Fruit fly (Drosophila melanogaster): Measurements from ENCODE around the gene CG34461.

CG34461 gene

DNA sequence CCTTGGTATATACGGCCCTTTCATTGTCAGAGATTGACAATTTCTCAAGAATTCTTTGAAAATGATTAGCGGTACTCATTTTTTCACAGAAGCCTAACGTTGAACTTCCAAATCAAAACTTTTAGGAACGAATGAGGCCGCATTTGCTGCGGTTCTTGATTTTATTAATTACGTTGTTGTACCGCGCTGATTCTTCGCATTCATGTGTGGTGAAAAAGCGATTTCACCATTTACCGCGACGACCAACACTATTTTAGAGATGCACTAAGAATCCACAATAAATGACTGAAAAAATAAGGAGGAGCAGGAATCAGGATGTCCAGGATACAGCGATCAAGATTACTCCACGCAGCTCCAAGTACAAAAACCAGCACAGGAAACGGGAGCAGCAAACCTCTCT is 21.7 kb upstream of the CG34461 start, which contains the start of the genes CG7194 and Sbp2:
Gene CG7194, minus strand, starts transcription at position 148 of the 400 bp plus-strand sequence.
Gene Sbp2, plus strand, starts transcription at position 246 of the 400 bp plus-strand sequence.
- TF ChIP-seq ttk (optimal IDR thresholded peaks at IDR 0.05) (no peak), h (optimal IDR thresholded peaks at IDR 0.05) (no peak), insv (optimal IDR thresholded peaks at IDR 0.05) (no peak), Sin3A (optimal IDR thresholded peaks at IDR 0.05) (no peak), Myc (optimal IDR thresholded peaks at IDR 0.05) (no peak), psq (optimal IDR thresholded peaks at IDR 0.05) (no peak)

DNA sequence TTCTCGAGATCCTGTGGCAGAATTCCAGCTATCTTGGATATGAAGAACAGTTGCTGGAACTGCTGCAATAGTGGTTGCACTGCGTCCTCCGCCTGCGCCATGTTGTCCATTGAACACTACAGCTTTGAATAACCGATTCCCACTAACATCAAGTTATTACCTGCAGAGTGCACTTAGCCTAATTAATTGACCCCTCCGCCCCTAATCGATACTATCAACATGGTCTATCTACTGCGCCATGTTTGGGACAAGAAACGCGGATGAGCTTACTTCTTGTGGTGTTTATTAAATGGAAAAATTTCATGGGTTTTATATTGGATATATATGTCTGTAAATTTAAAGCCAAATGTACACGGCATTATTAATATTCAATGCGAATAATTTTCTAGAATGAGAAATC is 18.8 kb upstream of the CG34461 start, which contains the start of gene Gr66a:
Gene Gr66a, minus strand, starts transcription at position 101 of the 400 bp plus-strand sequence.
- TF ChIP-seq h (optimal IDR thresholded peaks at IDR 0.05) (no peak), psq (optimal IDR thresholded peaks at IDR 0.05) (no peak), Sin3A (optimal IDR thresholded peaks at IDR 0.05) (no peak), Myc (optimal IDR thresholded peaks at IDR 0.05) (no peak), ttk (optimal IDR thresholded peaks at IDR 0.05) (no peak), insv (optimal IDR thresholded peaks at IDR 0.05) (no peak)

DNA sequence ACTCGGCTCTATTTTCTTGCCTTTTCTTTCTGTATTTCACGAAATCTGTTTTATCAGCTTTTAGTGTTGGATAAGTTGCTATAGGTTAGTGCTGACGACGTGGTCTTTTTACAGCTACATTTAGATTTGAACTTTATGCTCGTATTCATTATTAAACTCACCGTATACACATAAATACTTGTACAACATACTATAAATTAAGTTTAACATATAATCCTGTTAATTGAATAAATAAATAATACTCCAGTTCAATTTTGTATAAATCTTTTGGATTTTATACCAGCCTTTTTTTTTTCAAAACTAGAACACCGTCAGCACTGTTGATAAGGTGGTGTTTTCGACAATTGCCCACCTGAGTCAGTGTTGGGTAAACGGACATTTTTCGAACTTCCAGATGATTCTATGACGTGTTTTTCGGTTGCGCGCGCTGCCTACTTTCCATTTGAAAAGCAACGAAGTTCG is 16.7 kb upstream of the CG34461 start, which contains the start of gene BI-1:
Gene BI-1, minus strand, starts transcription at position 51 of the 462 bp plus-strand sequence.
- no peak for TF ChIP-seq ttk (optimal IDR thresholded peaks at IDR 0.05)
- no peak for TF ChIP-seq Sin3A (optimal IDR thresholded peaks at IDR 0.05)
- TF ChIP-seq psq (optimal IDR thresholded peaks at IDR 0.05): no peak
- TF ChIP-seq Myc (optimal IDR thresholded peaks at IDR 0.05): no peak

DNA sequence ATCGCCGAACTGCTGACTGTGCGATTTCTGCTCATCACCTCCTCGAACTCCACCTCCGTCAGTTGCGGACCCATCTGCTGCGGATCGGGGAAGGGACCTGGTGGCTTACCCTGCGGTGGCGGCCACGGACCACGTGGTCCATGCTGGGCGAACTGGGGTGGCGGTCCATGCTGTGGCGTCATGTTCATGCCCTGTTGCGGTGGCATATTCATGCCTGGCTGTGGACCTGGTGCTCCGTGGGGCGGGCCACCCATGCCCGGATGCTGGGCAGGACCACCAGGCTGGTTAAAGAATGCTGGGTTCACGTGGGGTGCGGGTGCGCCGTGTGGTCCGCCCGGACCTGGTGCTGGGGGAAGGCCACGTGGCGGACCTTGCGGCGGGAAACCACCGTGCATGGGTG is 13.4 kb upstream of the CG34461 start:
- TF ChIP-seq Sin3A (optimal IDR thresholded peaks at IDR 0.05): no peak
- TF ChIP-seq ttk (optimal IDR thresholded peaks at IDR 0.05): no peak
- no peak for TF ChIP-seq Myc (optimal IDR thresholded peaks at IDR 0.05)

DNA sequence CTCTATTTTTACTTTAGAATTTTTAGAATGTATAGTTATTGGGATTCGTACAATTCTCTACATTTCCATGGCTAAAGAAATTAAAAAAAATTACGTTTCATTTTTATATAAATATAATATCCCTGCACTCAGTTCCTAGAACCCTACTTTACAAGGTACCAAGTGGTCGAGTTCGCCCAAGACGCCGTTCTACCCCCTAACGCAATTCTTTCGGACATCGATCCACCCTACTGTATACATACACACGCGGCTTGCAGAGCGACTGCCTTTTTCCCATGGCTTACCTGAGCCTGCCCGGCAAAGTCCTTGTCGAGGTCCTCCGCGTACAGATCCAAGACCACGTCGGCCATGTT is 10.9 kb upstream of the CG34461 start:
- TF ChIP-seq insv (optimal IDR thresholded peaks at IDR 0.05) (no peak), psq (optimal IDR thresholded peaks at IDR 0.05) (no peak), h (optimal IDR thresholded peaks at IDR 0.05) (no peak), ttk (optimal IDR thresholded peaks at IDR 0.05) (no peak), Sin3A (optimal IDR thresholded peaks at IDR 0.05) (no peak), Myc (optimal IDR thresholded peaks at IDR 0.05) (no peak)

DNA sequence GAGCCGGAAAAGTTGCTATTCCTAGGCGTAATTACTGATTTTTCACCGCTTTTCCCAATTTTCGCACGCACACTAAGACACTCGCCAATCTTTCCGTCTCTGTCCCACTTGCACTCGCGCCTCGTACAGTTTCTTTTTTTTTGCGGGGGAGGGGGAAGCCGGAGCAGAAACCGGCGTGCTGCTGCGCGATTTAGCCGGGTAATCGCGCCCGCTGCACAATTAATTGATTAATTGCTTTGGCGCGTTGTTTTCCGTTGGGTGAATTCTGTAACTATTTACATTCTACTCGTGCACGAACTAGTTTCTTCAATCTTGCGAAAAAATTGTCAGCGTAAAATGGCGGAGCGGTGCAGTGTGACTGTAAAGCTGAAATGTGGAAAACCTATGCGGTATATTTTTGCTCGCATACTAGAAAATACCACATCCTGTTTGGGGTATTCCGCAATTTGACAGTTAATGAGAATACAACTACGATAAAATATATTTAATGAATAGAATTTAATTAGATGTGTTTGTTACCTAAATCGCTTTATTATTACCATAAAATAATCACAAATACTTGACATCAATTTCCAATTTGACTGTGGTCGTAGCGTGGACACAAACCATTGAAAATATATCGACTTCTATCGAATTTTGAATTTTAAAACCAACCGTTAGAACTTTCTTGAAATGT is 10.4 kb upstream of the CG34461 start, which contains the start of gene Cpsf6:
Gene Cpsf6, minus strand, starts transcription at position 362 of the 676 bp plus-strand sequence.
- TF ChIP-seq insv (optimal IDR thresholded peaks at IDR 0.05) (no peak), psq (optimal IDR thresholded peaks at IDR 0.05) (no peak)

DNA sequence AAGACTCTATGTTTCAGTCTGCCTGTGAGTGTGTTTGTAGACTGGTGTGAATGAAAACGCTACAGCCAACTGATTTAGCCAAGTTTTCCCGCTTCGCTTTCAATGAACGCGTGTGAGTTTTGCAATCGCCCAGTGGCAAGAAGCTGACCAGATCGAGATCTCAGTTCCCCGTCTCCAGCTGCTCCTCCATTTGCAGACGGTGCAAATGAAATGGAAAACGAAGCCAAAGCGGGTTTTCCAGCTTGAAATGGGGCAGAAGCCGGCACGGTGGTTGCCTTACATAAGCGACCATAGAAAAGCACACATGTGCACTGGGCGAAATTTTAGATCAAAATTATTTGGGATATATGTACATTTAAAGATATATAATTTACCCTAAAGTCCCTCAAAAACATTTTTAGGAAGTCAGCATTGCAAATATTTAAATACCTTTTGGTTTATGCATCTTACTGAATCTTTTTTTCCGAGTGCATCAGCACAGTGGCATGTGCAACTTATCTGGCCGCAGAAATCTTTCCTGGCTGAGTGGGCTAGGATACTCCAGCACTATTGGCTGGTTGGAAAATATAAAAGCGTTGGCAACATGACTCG is 6.6 kb upstream of the CG34461 start, which contains the start of gene CG43059:
Gene CG43059, minus strand, starts transcription at position 51 of the 591 bp plus-strand sequence.
- no peak for TF ChIP-seq ttk (optimal IDR thresholded peaks at IDR 0.05)

DNA sequence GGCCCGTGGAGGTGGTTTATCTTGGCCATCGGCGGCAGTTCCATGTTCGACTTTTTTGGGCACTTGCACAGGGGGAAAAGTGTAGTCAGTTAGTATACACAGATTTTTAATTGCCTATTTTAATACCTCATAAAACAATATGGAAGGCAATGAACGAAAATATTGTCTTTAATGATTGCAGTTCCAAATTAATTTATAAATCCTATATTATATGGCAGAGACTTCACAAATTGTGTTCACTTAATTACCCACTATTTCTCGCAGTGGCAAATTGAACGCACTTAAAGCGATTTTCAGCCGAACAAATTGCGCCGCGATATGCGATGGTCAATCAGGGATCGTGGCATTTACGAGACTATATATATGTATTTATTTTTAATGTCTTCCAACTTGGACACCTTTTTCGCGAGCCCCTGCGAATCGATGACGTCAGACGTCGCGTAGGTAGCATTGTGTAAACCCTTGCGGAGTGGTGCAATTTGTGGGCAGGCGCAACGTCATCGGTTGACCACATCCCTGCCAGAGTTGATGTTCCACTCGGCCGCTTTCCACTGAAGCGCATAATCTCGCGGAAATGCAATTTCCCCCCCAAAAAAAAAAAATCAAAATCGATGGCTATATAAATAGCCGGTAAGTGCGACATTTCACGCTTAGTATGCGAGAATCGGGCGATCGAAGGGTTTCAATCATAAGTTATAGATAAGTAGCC is 5.4 kb upstream of the CG34461 start, which contains the start of gene CG13670:
Gene CG13670, plus strand, starts transcription at position 659 of the 709 bp plus-strand sequence.
- no peak for TF ChIP-seq psq (optimal IDR thresholded peaks at IDR 0.05)
- TF ChIP-seq Myc (optimal IDR thresholded peaks at IDR 0.05): no peak
- no peak for TF ChIP-seq insv (optimal IDR thresholded peaks at IDR 0.05)
- no peak for TF ChIP-seq h (optimal IDR thresholded peaks at IDR 0.05)
- no peak for TF ChIP-seq ttk (optimal IDR thresholded peaks at IDR 0.05)
- no peak for TF ChIP-seq Sin3A (optimal IDR thresholded peaks at IDR 0.05)

DNA sequence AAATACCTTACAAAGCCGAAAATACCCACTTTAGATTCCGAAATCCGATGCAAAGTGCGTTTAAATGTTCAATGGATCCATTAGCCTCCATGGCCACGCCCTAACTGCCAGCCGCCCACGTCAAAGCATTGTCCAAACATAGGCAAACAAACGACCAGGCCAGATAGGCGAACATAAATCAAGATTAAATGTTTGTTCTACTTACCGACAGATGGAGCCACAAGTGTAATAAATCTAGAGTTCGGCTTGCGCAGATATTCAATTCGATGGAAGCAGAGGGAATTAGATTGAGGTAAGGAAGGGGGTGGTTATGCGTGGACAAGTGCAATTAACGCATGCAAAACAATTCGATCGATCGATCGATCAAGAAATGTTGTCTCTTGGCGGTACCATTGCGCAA is 1.8 kb upstream of the CG34461 start:
- TF ChIP-seq psq (optimal IDR thresholded peaks at IDR 0.05): no peak
- TF ChIP-seq ttk (optimal IDR thresholded peaks at IDR 0.05): no peak
- TF ChIP-seq insv (optimal IDR thresholded peaks at IDR 0.05): no peak
- TF ChIP-seq h (optimal IDR thresholded peaks at IDR 0.05): no peak

DNA sequence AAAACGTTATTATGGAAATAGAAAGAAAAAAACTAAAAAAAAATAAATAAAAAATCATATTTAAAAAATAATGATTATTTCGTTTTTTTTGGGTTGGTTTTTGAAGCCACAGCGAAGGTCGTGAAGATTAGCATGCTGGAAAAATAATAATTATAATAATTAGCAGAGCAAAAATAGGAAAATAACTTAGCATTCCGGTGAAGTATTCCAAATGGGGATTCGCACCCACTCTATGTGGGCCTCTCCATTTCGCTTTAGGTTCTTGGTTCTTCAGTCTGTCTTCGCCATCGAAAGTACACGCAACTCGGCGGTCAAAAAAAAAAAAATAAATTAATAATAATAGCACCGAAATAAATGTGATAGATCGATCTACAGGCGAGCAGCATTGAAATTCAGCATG is 2.6 kb downstream of the CG34461 start, which contains the start of gene CG34462:
Gene CG34462, plus strand, starts transcription at position 301 of the 400 bp plus-strand sequence.
- TF ChIP-seq Myc (optimal IDR thresholded peaks at IDR 0.05) (no peak), h (optimal IDR thresholded peaks at IDR 0.05) (no peak), insv (optimal IDR thresholded peaks at IDR 0.05) (no peak), Sin3A (optimal IDR thresholded peaks at IDR 0.05) (no peak), psq (optimal IDR thresholded peaks at IDR 0.05) (no peak), ttk (optimal IDR thresholded peaks at IDR 0.05) (no peak)

DNA sequence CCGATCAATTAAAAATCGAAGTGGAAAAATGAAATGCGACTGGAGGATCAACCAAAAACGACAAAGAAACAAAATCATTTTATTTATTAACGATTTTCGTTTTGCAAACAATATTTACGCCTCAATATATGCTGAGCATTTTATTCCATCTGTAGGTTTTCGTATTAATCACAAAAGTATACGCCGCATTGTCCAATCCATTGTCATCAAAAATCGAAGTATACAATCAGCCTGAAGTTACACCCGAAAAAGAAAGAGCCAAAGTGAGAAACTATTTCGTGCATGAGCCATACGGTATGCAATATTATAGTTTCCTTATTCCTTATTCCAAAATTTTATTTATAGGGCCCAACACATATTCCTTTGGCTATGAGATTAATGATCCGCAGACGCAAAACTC is 3.3 kb downstream of the CG34461 start:
- TF ChIP-seq Sin3A (optimal IDR thresholded peaks at IDR 0.05): no peak
- no peak for TF ChIP-seq insv (optimal IDR thresholded peaks at IDR 0.05)
- TF ChIP-seq Myc (optimal IDR thresholded peaks at IDR 0.05): no peak
- no peak for TF ChIP-seq ttk (optimal IDR thresholded peaks at IDR 0.05)
- no peak for TF ChIP-seq h (optimal IDR thresholded peaks at IDR 0.05)

DNA sequence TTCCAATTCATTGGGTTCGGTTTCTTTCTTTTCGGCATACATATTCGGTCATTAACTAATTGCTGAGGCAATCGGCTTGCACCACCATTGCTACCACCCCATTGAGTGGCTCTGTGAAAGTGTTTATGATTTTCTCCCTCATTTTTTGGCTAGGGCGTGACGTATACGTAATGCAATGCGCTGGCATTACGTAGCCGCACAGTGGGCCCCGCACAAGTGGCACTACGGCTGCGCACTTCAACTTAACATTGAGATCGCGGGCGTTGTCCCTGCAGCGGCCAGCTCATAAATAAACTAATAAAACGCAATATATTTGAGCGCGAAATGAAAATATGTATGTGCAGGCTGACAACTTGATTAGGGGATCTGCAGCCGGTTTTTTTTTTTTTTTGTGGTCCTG is 5.8 kb downstream of the CG34461 start:
- no peak for TF ChIP-seq h (optimal IDR thresholded peaks at IDR 0.05)
- no peak for TF ChIP-seq psq (optimal IDR thresholded peaks at IDR 0.05)
- no peak for TF ChIP-seq insv (optimal IDR thresholded peaks at IDR 0.05)
- no peak for TF ChIP-seq ttk (optimal IDR thresholded peaks at IDR 0.05)
- no peak for TF ChIP-seq Myc (optimal IDR thresholded peaks at IDR 0.05)
- TF ChIP-seq Sin3A (optimal IDR thresholded peaks at IDR 0.05): no peak

Measured in Kc167 (cell line).